Worm (Caenorhabditis elegans) whole organism, dauer: ENCODE measurements around the gene T10D4.11.

Experiments
- unc-62 ChIP-seq: sonication (generic microtip); optimal IDR thresholded peaks from 2 replicates; lab custom pipeline; 2017; ENCODE audit warnings: missing biosample characterization, missing genetic modification reagents, missing genetic modification characterization

Gene T10D4.11

DNA sequence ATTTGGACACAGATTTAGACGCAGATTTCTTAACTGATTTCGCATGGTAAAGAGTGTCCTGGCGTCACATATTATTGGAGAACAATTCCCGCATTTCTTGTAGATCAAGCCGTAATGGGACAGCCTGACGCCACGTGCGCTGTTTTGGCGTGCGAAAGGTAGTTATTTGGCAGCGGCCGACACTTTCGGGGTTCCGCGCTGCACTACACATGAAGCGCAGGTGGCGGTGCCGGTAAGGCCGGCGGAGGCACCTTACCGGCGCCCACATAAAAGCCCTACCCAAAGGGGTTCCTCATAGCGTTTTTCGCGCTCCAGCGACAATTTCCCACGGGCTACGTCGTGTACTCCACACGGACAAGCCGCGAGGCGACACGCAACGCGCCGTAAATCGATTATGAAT lies 39.3 kb downstream of the T10D4.11 start:
- no peak for TF ChIP-seq unc-62

DNA sequence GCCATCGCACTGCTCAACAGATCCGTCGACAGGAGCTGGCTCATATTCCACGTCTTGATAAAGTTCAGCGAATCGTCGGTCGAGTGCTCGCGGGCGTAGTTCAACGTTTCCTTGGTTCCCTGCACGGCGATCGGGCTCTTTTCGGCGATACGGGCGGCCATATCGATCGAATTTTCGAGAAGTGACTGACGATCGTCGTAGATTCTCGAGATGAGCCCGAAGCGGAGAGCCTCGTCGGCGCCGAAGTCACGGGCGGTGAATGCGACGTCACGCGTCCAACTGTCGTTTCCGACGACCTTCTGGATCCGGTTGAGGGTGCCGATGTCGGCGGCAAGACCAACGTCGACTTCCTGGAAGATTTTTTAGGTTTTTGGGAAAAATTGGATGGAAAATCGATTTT lies 39.9 kb downstream of the T10D4.11 start:
- no peak for TF ChIP-seq unc-62

DNA sequence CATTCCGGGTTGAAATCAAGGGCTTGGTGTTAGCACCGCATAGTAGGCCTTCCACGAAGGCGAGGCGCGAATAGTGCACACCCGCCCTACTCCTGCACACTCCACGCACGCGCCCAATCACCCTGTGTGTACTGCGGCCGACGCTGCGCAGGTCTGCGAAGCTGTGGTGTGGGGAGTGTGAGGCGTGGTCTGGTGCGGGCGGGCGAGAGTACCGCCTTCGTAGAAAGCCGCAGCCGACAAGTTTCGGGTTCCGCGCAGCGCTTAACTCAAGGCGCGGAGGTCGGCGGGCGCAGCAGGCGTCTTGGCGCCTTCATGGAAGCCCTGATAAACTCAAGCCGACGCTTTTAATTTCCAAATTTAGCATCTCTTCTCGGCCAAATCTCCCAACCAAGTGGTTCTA lies 41.3 kb downstream of the T10D4.11 start:
- no peak for TF ChIP-seq unc-62

DNA sequence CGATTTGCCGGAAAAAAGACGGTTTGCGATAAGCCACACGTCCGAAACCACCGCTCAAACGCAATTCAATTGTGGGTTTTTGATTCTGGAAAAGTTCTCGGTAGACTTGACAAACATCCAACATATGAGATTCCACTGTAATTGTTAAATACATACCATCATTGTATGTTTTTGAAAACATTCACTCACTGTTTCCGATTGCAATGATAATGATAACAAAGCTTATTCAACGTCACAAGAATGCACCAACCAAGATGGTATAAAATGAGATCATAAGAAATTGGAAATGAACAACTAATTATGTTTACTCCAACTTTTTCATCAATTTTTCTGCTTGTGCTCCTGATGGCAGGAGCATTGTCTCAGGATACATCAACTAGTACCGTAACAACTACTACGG lies 43.7 kb downstream of the T10D4.11 start, which contains the start of gene clec-122:
Gene clec-122 (plus strand): TSS at position 301 of the 400 bp plus-strand sequence.
- TF ChIP-seq unc-62: no peak

DNA sequence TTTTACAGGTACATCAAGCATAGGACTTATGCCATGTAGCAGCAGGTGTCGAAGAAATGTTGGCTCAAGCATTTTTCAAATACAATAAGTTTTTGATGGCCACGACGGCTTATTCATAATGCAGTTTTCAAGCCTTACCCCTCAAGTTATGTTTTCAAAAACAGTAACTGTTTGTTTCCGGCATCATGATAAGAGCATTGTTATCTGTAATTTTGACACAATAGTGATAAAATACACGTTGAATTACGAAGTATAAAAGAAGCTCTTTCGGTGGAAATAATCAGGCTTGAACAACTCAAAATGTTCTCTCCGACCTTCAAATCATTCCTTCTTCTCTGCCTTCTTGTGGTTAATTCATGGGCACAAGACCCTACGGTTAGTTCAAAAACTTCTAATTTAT lies 47.4 kb downstream of the T10D4.11 start, which contains the start of gene clec-121:
Gene clec-121 (plus strand): TSS at position 301 of the 400 bp plus-strand sequence.
- no peak for TF ChIP-seq unc-62

DNA sequence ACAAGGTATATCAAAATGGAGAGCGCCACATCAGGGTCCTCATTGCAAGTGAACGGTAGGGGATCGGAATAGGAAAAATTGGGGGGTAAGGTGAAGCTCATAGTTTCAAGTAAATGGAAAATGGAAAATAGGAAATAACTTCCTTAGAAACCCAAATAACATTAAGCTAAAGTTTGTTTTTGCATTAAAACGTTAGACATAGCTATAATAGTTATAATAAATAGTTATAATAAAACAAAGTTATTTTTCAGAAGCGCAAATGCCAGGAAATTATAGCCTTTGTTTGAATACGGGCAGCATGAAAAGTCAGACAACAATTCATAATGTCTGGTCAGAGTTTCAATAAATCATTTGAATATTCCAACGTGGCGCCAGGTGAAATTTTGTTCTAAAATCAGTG lies 48.9 kb downstream of the T10D4.11 start, which contains the start of gene srg-24:
Gene srg-24 (minus strand): TSS at position 101 of the 400 bp plus-strand sequence.
- TF ChIP-seq unc-62: no peak
